Fruit fly (Drosophila melanogaster): ENCODE measurements around the gene CG14292.

CG14292 gene

DNA sequence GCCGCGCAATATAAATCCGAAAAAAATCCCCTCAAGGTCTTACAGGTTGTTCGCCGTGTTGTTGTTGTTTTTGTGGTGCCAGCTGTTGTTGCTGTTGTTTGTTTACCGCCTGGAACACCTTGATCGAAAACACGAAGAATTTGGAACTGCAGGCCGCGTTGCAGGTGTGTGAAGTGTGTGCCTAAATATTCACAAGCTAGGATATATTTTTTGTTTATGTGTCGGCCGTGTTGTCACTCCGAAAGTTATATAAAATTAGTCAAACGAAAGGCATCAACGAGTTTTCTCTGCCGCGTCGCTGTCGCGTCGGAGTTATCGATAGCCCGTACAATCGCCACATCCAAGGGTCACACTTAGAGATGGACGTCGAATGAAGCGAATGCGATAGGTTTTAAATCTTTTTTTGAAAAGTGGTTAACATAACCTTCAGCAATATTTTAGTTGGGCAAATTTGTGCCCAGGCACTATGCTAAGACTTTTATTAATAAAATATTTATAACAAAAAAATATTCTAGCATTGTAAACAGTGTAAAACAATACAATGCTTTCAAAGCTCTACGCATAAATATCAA is 23.0 kb upstream of the CG14292 start, which contains the start of gene Mpc1:
Gene Mpc1 (minus strand): TSS at position 314 of the 572 bp plus-strand sequence.
- TF ChIP-seq CG4496 (GFP tag; IDR thresholded peaks at IDR 0.05) = no peak
- no peak for TF ChIP-seq CG34367 (tag; optimal IDR thresholded peaks at IDR 0.05)
- no peak for TF ChIP-seq CG9948 (tag; optimal IDR thresholded peaks at IDR 0.05)
- 0 out of 2 replicates have a peak, but pooled peaks have one; percentile 8 for TF ChIP-seq Ets98B (GFP tag; IDR thresholded peaks at IDR 0.05)
- peak; percentile 28 for TF ChIP-seq CG14655 (GFP tag; optimal IDR thresholded peaks at IDR 0.05)
- TF ChIP-seq CG8159 (tag; optimal IDR thresholded peaks at IDR 0.05) = no peak
- no peak for TF ChIP-seq CG15710 (tag; optimal IDR thresholded peaks at IDR 0.05)
- peak; percentile 40 for TF ChIP-seq EcR (GFP tag; optimal IDR thresholded peaks at IDR 0.05)
- TF ChIP-seq CG32121 (GFP tag; IDR thresholded peaks at IDR 0.05) = peak; percentile 7; the same call in 1 of the 2 replicates

DNA sequence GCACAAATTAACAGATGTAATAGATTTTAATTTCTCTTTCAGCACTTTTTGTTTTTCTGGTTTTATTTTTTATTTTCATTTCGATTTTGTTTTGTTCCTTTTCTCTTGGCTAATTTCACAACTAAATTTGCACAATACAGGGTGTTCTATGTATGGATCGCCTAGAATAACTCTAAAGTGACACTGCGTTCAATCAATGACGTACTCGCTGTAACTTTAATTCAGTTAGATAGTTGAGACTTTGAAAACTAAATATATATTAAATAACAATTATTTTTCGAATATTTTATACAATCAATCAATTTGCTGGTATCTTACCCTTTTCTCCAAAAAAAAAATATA is 19.2 kb upstream of the CG14292 start:
- TF ChIP-seq Pif1B (GFP tag; optimal IDR thresholded peaks at IDR 0.05) = no peak
- TF ChIP-seq CG10348 (GFP tag; IDR thresholded peaks at IDR 0.05) = no peak
- TF ChIP-seq CG15710 (tag; optimal IDR thresholded peaks at IDR 0.05) = no peak
- no peak for TF ChIP-seq CG13204 (GFP tag; optimal IDR thresholded peaks at IDR 0.05)

DNA sequence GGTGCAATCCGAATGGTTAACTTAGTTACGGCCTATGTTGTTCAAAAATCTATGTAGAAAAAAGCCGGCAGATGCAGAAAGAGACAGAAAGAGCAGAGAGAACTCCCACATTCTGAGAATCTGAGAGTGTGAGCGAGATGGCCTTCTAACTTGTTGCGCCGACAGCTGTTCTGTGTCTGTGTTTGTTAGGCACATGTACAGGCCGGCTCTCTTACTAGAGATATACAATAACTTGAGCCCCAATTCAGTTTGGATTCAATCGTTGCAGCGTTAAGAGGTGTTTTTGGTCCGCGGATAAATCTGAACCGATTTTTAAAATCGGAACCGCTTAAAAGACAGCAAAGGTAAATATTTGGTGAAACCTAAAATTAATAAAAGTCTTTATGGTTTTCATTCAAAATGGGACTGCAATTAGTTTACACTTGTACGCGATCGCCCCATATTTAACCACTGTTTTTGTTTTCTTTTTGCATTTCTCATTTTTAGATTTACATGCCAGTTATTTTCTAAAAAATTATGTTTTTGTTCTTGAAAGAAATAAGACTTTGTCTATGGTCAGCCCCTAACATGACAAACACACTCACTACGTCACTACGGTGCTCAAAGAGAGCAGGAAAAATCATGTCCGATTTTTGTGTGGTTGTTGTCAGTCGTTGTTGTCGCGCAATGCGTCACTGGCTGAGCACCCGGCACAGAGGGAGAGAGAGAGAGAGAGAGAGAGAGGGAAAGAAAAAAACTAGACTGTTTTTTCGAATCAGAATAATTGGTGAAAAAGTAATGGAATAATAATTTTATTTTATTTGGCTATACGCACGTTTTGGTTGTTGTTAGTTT is 18.6 kb upstream of the CG14292 start:
- TF ChIP-seq fd96Ca (GFP tag; IDR thresholded peaks at IDR 0.05) (peak; percentile 59; the same call in 2 of the 3 replicates), CG4496 (GFP tag; IDR thresholded peaks at IDR 0.05) (peak; percentile 43; the same call in 1 of the 3 replicates), Ets98B (GFP tag; IDR thresholded peaks at IDR 0.05) (peak; percentile 39), gl (tag; optimal IDR thresholded peaks at IDR 0.05) (no peak), CG15710 (tag; optimal IDR thresholded peaks at IDR 0.05) (no peak)

DNA sequence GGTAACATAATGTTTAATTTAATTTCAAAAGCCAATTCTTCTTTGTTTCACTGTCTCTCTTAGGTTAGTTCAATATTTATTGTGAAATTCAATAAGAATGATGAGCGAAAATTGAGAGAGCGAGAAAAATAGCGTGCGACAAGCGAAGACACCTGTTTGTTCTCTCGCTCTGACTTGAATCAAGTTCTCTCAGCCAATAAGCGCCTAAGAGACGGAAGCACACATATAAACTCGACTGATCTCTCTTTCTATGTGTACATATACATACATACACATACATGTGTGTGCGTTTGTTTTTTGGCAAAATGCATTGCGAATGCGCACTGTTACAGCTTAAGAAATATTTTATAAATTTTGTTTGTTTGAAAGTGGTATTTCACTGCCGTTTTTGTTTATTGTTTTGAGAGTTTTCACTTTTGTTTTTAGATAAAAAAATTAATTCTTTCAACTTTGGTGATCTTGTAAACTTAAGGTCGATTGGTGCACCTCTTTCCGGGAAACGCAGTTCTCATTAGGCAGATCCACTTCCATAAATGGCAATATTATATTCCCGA is 17.8 kb upstream of the CG14292 start:
- TF ChIP-seq D1 (tag; optimal IDR thresholded peaks at IDR 0.05) = no peak
- no peak for TF ChIP-seq CG15710 (tag; optimal IDR thresholded peaks at IDR 0.05)
- no peak for TF ChIP-seq CG10348 (GFP tag; IDR thresholded peaks at IDR 0.05)
- no peak for TF ChIP-seq CG12605 (GFP tag; IDR thresholded peaks at IDR 0.05)
- peak; percentile 15 for TF ChIP-seq Pif1A (GFP tag; optimal IDR thresholded peaks at IDR 0.05)
- TF ChIP-seq CG8301 (tag; optimal IDR thresholded peaks at IDR 0.05) = no peak
- TF ChIP-seq Snoo (tag; optimal IDR thresholded peaks at IDR 0.05) = no peak
- no peak for TF ChIP-seq CG9948 (tag; optimal IDR thresholded peaks at IDR 0.05)
- TF ChIP-seq Ets98B (GFP tag; IDR thresholded peaks at IDR 0.05) = 0 out of 2 replicates have a peak, but pooled peaks have one; percentile 31
- TF ChIP-seq Pif1B (GFP tag; optimal IDR thresholded peaks at IDR 0.05) = peak; percentile 26

DNA sequence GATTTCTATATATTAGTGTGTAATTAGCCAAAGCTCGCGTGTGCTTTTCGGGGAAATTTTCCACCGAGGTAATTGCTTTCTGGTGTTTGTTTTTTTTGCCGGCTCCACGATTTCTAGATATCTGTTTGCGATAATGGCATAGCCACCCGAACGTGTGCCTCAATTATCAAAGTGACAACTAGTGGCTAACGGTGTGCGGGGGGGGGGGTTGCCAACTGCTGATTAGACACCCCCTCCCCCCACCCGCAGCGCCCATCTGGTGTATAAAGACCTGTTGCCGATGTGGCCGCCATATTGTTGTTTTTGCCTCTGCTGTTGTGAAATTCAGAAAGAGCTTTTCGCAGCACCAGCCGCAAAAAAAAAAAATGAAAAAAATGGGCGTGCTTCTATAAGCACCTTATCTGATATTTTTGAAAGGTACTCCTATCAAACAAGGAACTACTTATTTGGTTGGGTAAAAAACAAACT is 13.5 kb upstream of the CG14292 start:
- TF ChIP-seq CG12605 (GFP tag; IDR thresholded peaks at IDR 0.05) = peak; percentile 71
- TF ChIP-seq CG13204 (GFP tag; optimal IDR thresholded peaks at IDR 0.05) = no peak
- peak; percentile 40; the same call in 1 of the 2 replicates for TF ChIP-seq Ets98B (GFP tag; IDR thresholded peaks at IDR 0.05)
- no peak for TF ChIP-seq CG14655 (GFP tag; optimal IDR thresholded peaks at IDR 0.05)
- 0 out of 3 replicates have a peak, but pooled peaks have one; percentile 28 for TF ChIP-seq fd96Ca (GFP tag; IDR thresholded peaks at IDR 0.05)
- TF ChIP-seq Pif1B (GFP tag; optimal IDR thresholded peaks at IDR 0.05) = no peak
- peak; percentile 73 for TF ChIP-seq CG32121 (GFP tag; IDR thresholded peaks at IDR 0.05)
- TF ChIP-seq CG34367 (tag; optimal IDR thresholded peaks at IDR 0.05) = no peak
- peak; percentile 7 for TF ChIP-seq EcR (GFP tag; optimal IDR thresholded peaks at IDR 0.05)

DNA sequence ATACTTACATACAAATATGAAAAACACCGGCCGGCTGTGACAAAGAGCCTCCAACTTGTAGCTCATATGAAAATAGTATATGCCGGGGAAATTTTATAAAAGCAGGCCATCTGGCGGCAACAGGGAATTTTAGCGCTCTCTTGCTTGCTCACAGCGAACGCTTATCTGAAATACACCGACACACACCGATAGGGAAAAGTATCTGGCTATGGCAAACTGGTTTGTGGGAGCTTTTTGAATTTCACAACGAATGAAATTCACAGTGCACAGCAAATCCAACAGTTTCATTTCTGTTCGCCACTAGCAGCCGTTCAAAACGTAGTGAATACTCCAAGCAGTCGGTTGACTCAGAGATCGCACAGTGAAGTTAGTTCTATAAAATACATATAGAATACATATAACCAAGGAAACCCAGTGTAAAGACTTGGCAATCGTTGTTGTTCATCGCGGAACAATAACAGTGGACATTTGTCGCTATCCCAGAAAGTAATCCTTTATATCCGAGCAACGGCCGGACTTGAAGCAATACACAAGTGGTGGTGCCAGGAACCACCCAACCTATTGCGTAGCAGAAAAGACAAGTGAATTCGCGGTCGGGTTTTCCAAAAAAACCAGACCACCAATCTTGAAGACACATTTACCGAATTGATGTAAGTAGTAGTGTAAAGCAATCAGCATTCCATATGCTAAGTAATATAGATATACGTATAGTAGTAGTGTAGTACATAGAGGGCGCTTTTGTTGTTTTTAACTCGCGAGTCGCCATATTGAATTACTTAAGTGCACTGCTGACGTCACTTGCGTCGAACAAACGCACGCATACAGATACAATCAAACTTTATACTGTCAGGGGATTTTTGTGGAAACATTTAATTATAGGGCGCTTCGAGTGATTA is 12.8 kb upstream of the CG14292 start:
- TF ChIP-seq CG4496 (GFP tag; IDR thresholded peaks at IDR 0.05) (peak; percentile 5; the same call in 1 of the 3 replicates), rn (GFP tag; IDR thresholded peaks at IDR 0.05) (no peak), CG10348 (GFP tag; IDR thresholded peaks at IDR 0.05) (no peak), Pif1B (GFP tag; optimal IDR thresholded peaks at IDR 0.05) (peak; percentile 35), Pif1A (GFP tag; optimal IDR thresholded peaks at IDR 0.05) (peak; percentile 13), Ets98B (GFP tag; IDR thresholded peaks at IDR 0.05) (peak; percentile 59; the same call in 1 of the 2 replicates), CG34367 (tag; optimal IDR thresholded peaks at IDR 0.05) (no peak), fd96Ca (GFP tag; IDR thresholded peaks at IDR 0.05) (no peak; the same call in 2 of the 3 replicates), CG8159 (tag; optimal IDR thresholded peaks at IDR 0.05) (no peak), CG32121 (GFP tag; IDR thresholded peaks at IDR 0.05) (no peak), D1 (tag; optimal IDR thresholded peaks at IDR 0.05) (no peak), Snoo (tag; optimal IDR thresholded peaks at IDR 0.05) (peak; percentile 17), CG13204 (GFP tag; optimal IDR thresholded peaks at IDR 0.05) (no peak), EcR (GFP tag; optimal IDR thresholded peaks at IDR 0.05) (peak; percentile 18), CG12605 (GFP tag; IDR thresholded peaks at IDR 0.05) (peak; percentile 74), CG14655 (GFP tag; optimal IDR thresholded peaks at IDR 0.05) (no peak)
